Fruit fly (Drosophila melanogaster) Kc167 (cell line): ENCODE data around the gene CG17107.

Experiments used
- Myc ChIP-seq: fragments of >200 bp; optimal IDR thresholded peaks from 2 replicates; lab custom pipeline; 2017; ENCODE audit warnings: missing external identifiers
- h ChIP-seq: fragments of >200 bp; optimal IDR thresholded peaks from 3 replicates; lab custom pipeline; 2018; ENCODE audit warnings: missing external identifiers
- insv ChIP-seq: fragments of >200 bp; optimal IDR thresholded peaks from 3 replicates; lab custom pipeline; 2018; ENCODE audit warnings: missing external identifiers
- psq ChIP-seq: fragments of >200 bp; optimal IDR thresholded peaks from 2 replicates; lab custom pipeline; 2017; ENCODE audit warnings: missing external identifiers

- TF ChIP-seq h (lab: Kevin White, UChicago) (no peak), insv (lab: Kevin White, UChicago) (no peak), psq (lab: Kevin White, UChicago) (no peak), Myc (no peak)
Observed at dm6 chr2L:10672989-10673388, 8.7 kb upstream of the CG17107 start.
